Worm (Caenorhabditis elegans) whole organism, L4 larva: Measurements from ENCODE around the gene srxa-2.

Experiments
- dpl-1 ChIP-seq: fragments of 150-350 bp; optimal IDR thresholded peaks from 2 replicates; lab custom pipeline; 2014; ENCODE audit warnings: missing biosample characterization, missing genetic modification reagents, missing genetic modification characterization
- egl-43 ChIP-seq: fragments of 200-800 bp; sonication (Bioruptor generic); IDR thresholded peaks from 2 replicates; pipeline ENCODE4 v1.3.6; 2022; ENCODE audit warnings: missing genetic modification reagents, missing genetic modification characterization, missing compliant biosample characterization
- fos-1 ChIP-seq: fragments of 150-350 bp; optimal IDR thresholded peaks from 2 replicates; lab custom pipeline; 2014; ENCODE audit warnings: missing biosample characterization, missing genetic modification characterization
- lim-7 ChIP-seq: fragments of 200-800 bp; sonication (Bioruptor generic); IDR thresholded peaks from 2 replicates; pipeline ENCODE4 v1.3.6; 2022; ENCODE audit warnings: missing genetic modification characterization, missing compliant biosample characterization
- lin-15B ChIP-seq: fragments of 150-350 bp; sonication (generic microtip); optimal IDR thresholded peaks from 3 replicates; lab custom pipeline; 2014; ENCODE audit warnings: missing biosample characterization, missing genetic modification characterization
- nhr-10 ChIP-seq: fragments of 150-350 bp; optimal IDR thresholded peaks from 2 replicates; lab custom pipeline; 2014; ENCODE audit warnings: missing biosample characterization, missing genetic modification characterization

DNA sequence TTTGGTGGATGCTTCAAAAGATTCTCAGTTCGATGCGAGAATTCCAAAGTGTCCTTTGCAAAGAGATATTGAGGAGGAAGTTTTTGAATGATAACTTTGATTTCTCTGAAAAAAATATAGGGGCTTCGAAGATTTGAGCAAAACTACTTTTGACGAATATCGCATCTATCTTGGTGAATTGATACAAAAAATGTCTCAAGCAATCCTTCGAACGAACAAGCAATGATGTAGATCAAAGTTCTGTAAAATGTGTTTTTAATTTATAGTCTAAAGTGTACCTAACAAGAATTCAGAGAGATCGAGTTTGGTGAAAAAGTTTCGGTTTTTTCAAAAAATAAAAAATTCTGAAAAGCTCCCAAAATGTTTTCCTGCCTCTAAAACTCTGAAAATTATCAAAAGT is 25.9 kb upstream of the srxa-2 start, which contains the start of gene F56D5.3:
- TF ChIP-seq lim-7 (GFP tag; lab: Robert Waterston, UW) (no peak), egl-43 (GFP tag; lab: Robert Waterston, UW) (no peak), nhr-10 (no peak), dpl-1 (GFP tag; lab: Kevin White, UChicago) (no peak), lin-15B (tag; lab: Kevin White, UChicago) (no peak), fos-1 (tag; lab: Kevin White, UChicago) (no peak)
